Worm (Caenorhabditis elegans) whole organism, L4 larva: ENCODE data around the gene R06B10.7.
A peak's percentile ranks its signal among the peaks of the same experiment; 100 is the strongest.

Source experiments
- D1046.2 ChIP-seq: fragments of 200-800 bp; sonication (Bioruptor generic); IDR thresholded peaks from 2 replicates; pipeline ENCODE4 v1.3.6; 2022; ENCODE audit warnings: missing genetic modification characterization, missing compliant biosample characterization
- F10B5.3 ChIP-seq: sonication (generic microtip); optimal IDR thresholded peaks from 2 replicates; lab custom pipeline; 2016; ENCODE audit warnings: mild to moderate bottlenecking, missing genetic modification characterization, missing compliant biosample characterization
- R02D3.7 ChIP-seq: fragments of 150-350 bp; sonication (generic microtip); optimal IDR thresholded peaks from 3 replicates; lab custom pipeline; 2014; ENCODE audit warnings: missing biosample characterization, missing genetic modification characterization
- T26A8.4 ChIP-seq: fragments of 200-800 bp; sonication (Bioruptor generic); IDR thresholded peaks from 2 replicates; pipeline ENCODE4 v1.3.6; 2022; ENCODE audit warnings: missing genetic modification characterization, missing compliant biosample characterization
- ZK337.2 ChIP-seq: fragments of 200-800 bp; sonication (Bioruptor generic); IDR thresholded peaks from 2 replicates; pipeline ENCODE4 v1.3.6; 2022; ENCODE audit warnings: missing genetic modification reagents, missing genetic modification characterization, missing compliant biosample characterization
- aha-1 ChIP-seq: fragments of 150-350 bp; peaks from one replicate; lab custom pipeline; 2014; ENCODE audit warnings: missing biosample characterization, missing genetic modification characterization
- ceh-82 ChIP-seq: sonication (generic microtip); optimal IDR thresholded peaks from 2 replicates; lab custom pipeline; 2017; ENCODE audit warnings: missing biosample characterization, missing genetic modification characterization
- ctbp-1 ChIP-seq: fragments of 200-800 bp; sonication (Bioruptor generic); IDR thresholded peaks from 2 replicates; pipeline ENCODE4 v1.3.6; 2022; ENCODE audit warnings: missing genetic modification reagents, missing genetic modification characterization, missing compliant biosample characterization
- daf-12 ChIP-seq: fragments of 150-350 bp; optimal IDR thresholded peaks from 2 replicates; lab custom pipeline; 2014; ENCODE audit warnings: missing biosample characterization, missing genetic modification reagents, missing genetic modification characterization
- daf-16 ChIP-seq, 3 experiments: sonication (generic microtip); optimal IDR thresholded peaks; 2 replicates each; lab custom pipeline; 2016 to 2017; ENCODE audit warnings: missing genetic modification characterization in 3 of 3, missing genetic modification reagents in 3 of 3, mild to moderate bottlenecking in 2 of 3, missing compliant biosample characterization in 2 of 3, missing biosample characterization in 1 of 3, moderate library complexity in 1 of 3
- daf-8 ChIP-seq: fragments of 200-800 bp; sonication (Bioruptor generic); IDR thresholded peaks from 2 replicates; pipeline ENCODE4 v1.3.6; 2022; ENCODE audit warnings: missing genetic modification characterization, missing compliant biosample characterization
- dmd-6 ChIP-seq: fragments of 200-800 bp; sonication (Bioruptor generic); IDR thresholded peaks from 2 replicates; pipeline ENCODE4 v1.3.6; 2022; ENCODE audit warnings: missing genetic modification reagents, missing genetic modification characterization, missing compliant biosample characterization
- dpl-1 ChIP-seq: fragments of 150-350 bp; optimal IDR thresholded peaks from 2 replicates; lab custom pipeline; 2014; ENCODE audit warnings: missing biosample characterization, missing genetic modification reagents, missing genetic modification characterization
- duxl-1 ChIP-seq: sonication (generic microtip); optimal IDR thresholded peaks from 2 replicates; lab custom pipeline; 2016; ENCODE audit warnings: mild to moderate bottlenecking, missing genetic modification characterization, moderate library complexity, missing compliant biosample characterization; ENCODE audit not compliant: poor library complexity
- dve-1 ChIP-seq: sonication (generic microtip); optimal IDR thresholded peaks from 2 replicates; lab custom pipeline; 2017; ENCODE audit warnings: antibody characterized with exemption, mild to moderate bottlenecking, missing genetic modification characterization, missing compliant biosample characterization; ENCODE audit not compliant: insufficient read depth
- egl-43 ChIP-seq: fragments of 200-800 bp; sonication (Bioruptor generic); IDR thresholded peaks from 2 replicates; pipeline ENCODE4 v1.3.6; 2022; ENCODE audit warnings: missing genetic modification reagents, missing genetic modification characterization, missing compliant biosample characterization
- fkh-10 ChIP-seq: fragments of 150-350 bp; optimal IDR thresholded peaks from 2 replicates; lab custom pipeline; 2014; ENCODE audit warnings: missing biosample characterization, missing genetic modification reagents, missing genetic modification characterization
- fos-1 ChIP-seq: fragments of 150-350 bp; optimal IDR thresholded peaks from 2 replicates; lab custom pipeline; 2014; ENCODE audit warnings: missing biosample characterization, missing genetic modification characterization
- hif-1 ChIP-seq, 2 experiments: sonication (generic microtip); optimal IDR thresholded peaks; 2 replicates each; lab custom pipeline; 2016 to 2017; ENCODE audit warnings: missing compliant biosample characterization in 2 of 2, missing genetic modification characterization in 2 of 2, missing genetic modification reagents in 2 of 2, missing genotype in 2 of 2, mild to moderate bottlenecking in 1 of 2
- hlh-11 ChIP-seq: fragments of 200-800 bp; sonication (Bioruptor generic); optimal IDR thresholded peaks from 2 replicates; lab custom pipeline; 2018; ENCODE audit warnings: mild to moderate bottlenecking, missing genetic modification characterization, missing compliant biosample characterization
- hmg-1.1 ChIP-seq: fragments of 200-800 bp; sonication (Bioruptor generic); IDR thresholded peaks from 2 replicates; pipeline ENCODE4 v1.3.6; 2022; ENCODE audit warnings: missing genetic modification reagents, missing genetic modification characterization, missing compliant biosample characterization
- lin-13 ChIP-seq: fragments of 150-350 bp; optimal IDR thresholded peaks from 2 replicates; lab custom pipeline; 2014; ENCODE audit warnings: missing biosample characterization, missing genetic modification reagents, missing genetic modification characterization
- lin-29 ChIP-seq: fragments of 200-800 bp; sonication (Bioruptor generic); IDR thresholded peaks from 2 replicates; pipeline ENCODE4 v1.3.6; 2022; ENCODE audit warnings: missing genetic modification reagents, missing genetic modification characterization, missing compliant biosample characterization
- lin-39 ChIP-seq: fragments of 150-350 bp; optimal IDR thresholded peaks from 2 replicates; lab custom pipeline; 2014; ENCODE audit warnings: missing biosample characterization, missing genetic modification reagents, missing genetic modification characterization
- madf-5 ChIP-seq, 2 experiments: fragments of 200-800 bp; sonication (Bioruptor generic); IDR thresholded peaks; 2 replicates each; pipeline ENCODE4 v1.3.6; 2022; ENCODE audit warnings: missing compliant biosample characterization in 2 of 2, missing genetic modification characterization in 2 of 2
- mdl-1 ChIP-seq, 2 experiments: fragments of 150-350 bp in 1 of 2; sonication (generic microtip) in 1 of 2; optimal IDR thresholded peaks; 2 replicates each; lab custom pipeline; 2014 to 2017; ENCODE audit warnings: missing biosample characterization in 2 of 2, missing genetic modification characterization in 2 of 2
- mxl-2 ChIP-seq: fragments of 200-800 bp; sonication (Bioruptor generic); conservative IDR thresholded peaks from 2 replicates; pipeline ENCODE4 v1.3.6; 2022; ENCODE audit warnings: missing genetic modification reagents, missing genetic modification characterization, missing compliant biosample characterization
- mxl-3 ChIP-seq: fragments of 200-800 bp; sonication (Bioruptor generic); optimal IDR thresholded peaks from 2 replicates; lab custom pipeline; 2018; ENCODE audit warnings: mild to moderate bottlenecking, missing genetic modification characterization, missing compliant biosample characterization
- nhr-10 ChIP-seq: fragments of 150-350 bp; optimal IDR thresholded peaks from 2 replicates; lab custom pipeline; 2014; ENCODE audit warnings: missing biosample characterization, missing genetic modification characterization
- nhr-102 ChIP-seq: sonication (generic microtip); optimal IDR thresholded peaks from 2 replicates; lab custom pipeline; 2016; ENCODE audit warnings: mild to moderate bottlenecking, missing genetic modification characterization, moderate library complexity, missing compliant biosample characterization
- nhr-28 ChIP-seq: fragments of 150-350 bp; optimal IDR thresholded peaks from 2 replicates; lab custom pipeline; 2014; ENCODE audit warnings: missing biosample characterization, missing genetic modification characterization
- nhr-77 ChIP-seq: fragments of 150-350 bp; optimal IDR thresholded peaks from 2 replicates; lab custom pipeline; 2014; ENCODE audit warnings: missing biosample characterization, missing genetic modification characterization
- php-3 ChIP-seq: fragments of 200-800 bp; sonication (Bioruptor generic); IDR thresholded peaks from 2 replicates; pipeline ENCODE4 v1.3.6; 2022; ENCODE audit warnings: missing genetic modification reagents, missing genetic modification characterization, missing compliant biosample characterization
- pqm-1 ChIP-seq: sonication (generic microtip); optimal IDR thresholded peaks from 2 replicates; lab custom pipeline; 2017; ENCODE audit warnings: missing biosample characterization, missing genetic modification characterization
- rbr-2 ChIP-seq: sonication (generic microtip); optimal IDR thresholded peaks from 2 replicates; lab custom pipeline; 2016; ENCODE audit warnings: missing genotype, missing genetic modification characterization, missing compliant biosample characterization
- saeg-2 ChIP-seq: fragments of 200-800 bp; sonication (Bioruptor generic); IDR thresholded peaks from 2 replicates; pipeline ENCODE4 v1.3.6; 2022; ENCODE audit warnings: missing genetic modification reagents, missing genetic modification characterization, missing compliant biosample characterization
- set-16 ChIP-seq: fragments of 200-800 bp; sonication (Bioruptor generic); IDR thresholded peaks from 2 replicates; pipeline ENCODE4 v1.3.6; 2022; ENCODE audit warnings: missing genetic modification reagents, missing genetic modification characterization, missing compliant biosample characterization
- skn-1 ChIP-seq: fragments of 150-350 bp; optimal IDR thresholded peaks from 2 replicates; lab custom pipeline; 2014; ENCODE audit warnings: missing biosample characterization, missing genetic modification characterization
- snpc-1.2 ChIP-seq: fragments of 200-800 bp; sonication (Bioruptor generic); IDR thresholded peaks from 2 replicates; pipeline ENCODE4 v1.3.6; 2022; ENCODE audit warnings: missing genetic modification reagents, missing genetic modification characterization, missing compliant biosample characterization
- snpc-4 ChIP-seq: fragments of 150-350 bp; optimal IDR thresholded peaks from 2 replicates; lab custom pipeline; 2014; ENCODE audit warnings: missing biosample characterization, missing genetic modification characterization
- tra-1 ChIP-seq: fragments of 200-800 bp; sonication (Bioruptor generic); IDR thresholded peaks from 2 replicates; pipeline ENCODE4 v1.3.6; 2022; ENCODE audit warnings: missing genetic modification reagents, missing genetic modification characterization, missing compliant biosample characterization
- unc-39 ChIP-seq: sonication (generic microtip); optimal IDR thresholded peaks from 2 replicates; lab custom pipeline; 2017; ENCODE audit warnings: missing biosample characterization, missing genetic modification characterization
- vab-7 ChIP-seq: fragments of 200-800 bp; sonication (Bioruptor generic); IDR thresholded peaks from 2 replicates; pipeline ENCODE4 v1.3.6; 2022; ENCODE audit warnings: missing genetic modification reagents, missing genetic modification characterization, missing compliant biosample characterization
- zag-1 ChIP-seq: fragments of 150-350 bp; optimal IDR thresholded peaks from 2 replicates; lab custom pipeline; 2014; ENCODE audit warnings: missing biosample characterization, missing genetic modification characterization
- zfp-3 ChIP-seq: fragments of 200-800 bp; sonication (Bioruptor generic); conservative IDR thresholded peaks from 2 replicates; pipeline ENCODE4 v1.3.6; 2022; ENCODE audit warnings: missing genetic modification reagents, missing genetic modification characterization, missing compliant biosample characterization
- ztf-11 ChIP-seq: fragments of 150-350 bp; optimal IDR thresholded peaks from 2 replicates; lab custom pipeline; 2014; ENCODE audit warnings: missing biosample characterization, missing genetic modification characterization
- ztf-7 ChIP-seq: fragments of 150-350 bp; optimal IDR thresholded peaks from 2 replicates; lab custom pipeline; 2014; ENCODE audit warnings: missing biosample characterization, missing genetic modification characterization

R06B10.7 gene

DNA sequence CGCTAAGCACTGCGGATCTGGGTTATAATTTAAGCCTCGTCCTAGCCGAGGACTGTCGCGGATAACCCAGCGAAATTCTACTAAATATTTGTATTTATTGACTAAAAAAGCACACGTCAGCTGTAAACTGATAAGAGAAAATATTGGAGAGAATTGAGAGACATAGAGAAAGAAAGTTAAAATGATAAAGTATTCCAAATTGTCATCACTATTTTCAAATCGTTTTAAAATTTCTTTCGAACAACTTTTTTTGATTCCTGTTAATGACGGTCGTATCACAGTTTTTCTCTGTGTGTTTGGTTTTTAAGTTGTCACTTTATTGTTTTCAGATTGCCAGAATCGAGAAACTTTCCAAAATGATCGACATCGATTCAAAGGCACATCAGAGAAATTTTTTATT lies 39.2 kb downstream of the R06B10.7 start, which contains the start of gene fbxa-51:
TSS of gene fbxa-51 (plus strand) at position 322 of the 400 bp plus-strand sequence.
- TF ChIP-seq nhr-28 (tag; lab: Kevin White, UChicago) (peak; percentile 28), T26A8.4 (GFP tag; lab: Robert Waterston, UW) (no peak), pqm-1 (tag; lab: Kevin White, UChicago) (peak; percentile 39), snpc-1.2 (GFP tag; lab: Robert Waterston, UW) (no peak), dmd-6 (GFP tag; lab: Robert Waterston, UW) (peak; percentile 47; the same call in 1 of the 2 replicates), lin-29 (GFP tag; lab: Robert Waterston, UW) (no peak), nhr-10 (tag; lab: Kevin White, UChicago) (no peak), aha-1 (tag; lab: Kevin White, UChicago) (no peak), unc-39 (tag; lab: Kevin White, UChicago) (no peak), daf-16 (GFP tag; optimal IDR thresholded peaks at IDR 0.05; lab: Kevin White, UChicago) (no peak), daf-16 (tag; optimal IDR thresholded peaks at IDR 0.05; lab: Kevin White, UChicago) (peak; percentile 81), ZK337.2 (no peak), fos-1 (tag; lab: Kevin White, UChicago) (no peak), madf-5 (GFP tag; IDR thresholded peaks at IDR 0.05; lab: Robert Waterston, UW) (no peak), zag-1 (no peak)

DNA sequence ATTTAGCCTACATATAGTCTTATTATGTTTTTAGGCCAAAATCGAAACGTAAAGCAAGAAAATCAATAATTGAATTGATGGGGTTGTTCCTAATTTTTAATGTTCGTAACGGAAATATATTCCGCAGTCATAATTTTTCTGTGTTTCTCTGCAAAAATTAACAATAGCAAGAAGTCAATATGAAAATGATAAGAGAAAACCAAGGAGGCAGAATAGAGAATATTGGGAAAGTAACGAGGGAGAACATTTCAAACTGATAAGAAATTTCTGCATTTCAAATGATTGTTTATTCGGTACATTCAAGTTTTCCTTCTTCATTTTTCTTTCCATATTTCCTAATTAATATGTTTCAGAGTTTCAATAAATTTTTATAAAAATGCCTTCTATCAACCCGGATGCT lies 45.2 kb downstream of the R06B10.7 start, which contains the start of gene fbxa-54:
TSS of gene fbxa-54 (plus strand) at position 354 of the 400 bp plus-strand sequence.
- TF ChIP-seq nhr-28 (tag; lab: Kevin White, UChicago) (peak; percentile 79), mdl-1 (tag; optimal IDR thresholded peaks at IDR 0.05; lab: Kevin White, UChicago) (no peak), mxl-3 (GFP tag; lab: Kevin White, UChicago) (no peak), lin-39 (tag; lab: Kevin White, UChicago) (no peak), php-3 (GFP tag; lab: Robert Waterston, UW) (no peak), lin-29 (GFP tag; lab: Robert Waterston, UW) (no peak), pqm-1 (tag; lab: Kevin White, UChicago) (peak; percentile 96), daf-12 (tag; lab: Kevin White, UChicago) (no peak), vab-7 (GFP tag; lab: Robert Waterston, UW) (no peak), nhr-77 (tag; lab: Kevin White, UChicago) (no peak), dpl-1 (no peak), ztf-11 (tag; lab: Kevin White, UChicago) (no peak), ctbp-1 (GFP tag; lab: Robert Waterston, UW) (no peak), lin-13 (no peak), snpc-1.2 (GFP tag; lab: Robert Waterston, UW) (no peak), skn-1 (tag; lab: Kevin White, UChicago) (no peak), daf-16 (GFP tag; optimal IDR thresholded peaks at IDR 0.05; lab: Kevin White, UChicago) (no peak), daf-16 (tag; optimal IDR thresholded peaks at IDR 0.05; lab: Kevin White, UChicago) (peak; percentile 73), mxl-2 (GFP tag; lab: Robert Waterston, UW) (no peak), tra-1 (GFP tag; lab: Robert Waterston, UW) (no peak), dmd-6 (GFP tag; lab: Robert Waterston, UW) (peak; percentile 44; the same call in 1 of the 2 replicates), duxl-1 (tag; lab: Kevin White, UChicago) (no peak), hif-1 (tag; optimal IDR thresholded peaks at IDR 0.05; lab: Kevin White, UChicago) (no peak), R02D3.7 (tag; lab: Kevin White, UChicago) (no peak), egl-43 (GFP tag; lab: Robert Waterston, UW) (no peak), hlh-11 (tag; lab: Kevin White, UChicago) (peak; percentile 20), F10B5.3 (tag; lab: Kevin White, UChicago) (no peak), snpc-4 (no peak), fkh-10 (GFP tag; lab: Kevin White, UChicago) (no peak), saeg-2 (no peak), zfp-3 (GFP tag; lab: Robert Waterston, UW) (no peak), rbr-2 (tag; lab: Kevin White, UChicago) (no peak), set-16 (GFP tag; lab: Robert Waterston, UW) (no peak), ztf-7 (no peak), dve-1 (no peak), daf-8 (GFP tag; lab: Robert Waterston, UW) (no peak), nhr-102 (tag; lab: Kevin White, UChicago) (no peak), ceh-82 (tag; lab: Kevin White, UChicago) (no peak), D1046.2 (GFP tag; lab: Robert Waterston, UW) (no peak), hmg-1.1 (GFP tag; lab: Robert Waterston, UW) (no peak)
